Worm (Caenorhabditis elegans) whole organism, L1 larva: ENCODE measurements around the gene ZK180.7.

Experiments
- C04F5.9 ChIP-seq: sonication (generic microtip); optimal IDR thresholded peaks from 2 replicates; lab custom pipeline; 2016; ENCODE audit warnings: missing genetic modification characterization, missing compliant biosample characterization
- C16A3.4 ChIP-seq: fragments of 150-350 bp; optimal IDR thresholded peaks from 2 replicates; lab custom pipeline; 2014; ENCODE audit warnings: missing biosample characterization, missing genetic modification characterization
- C34B4.2 ChIP-seq: sonication (generic microtip); optimal IDR thresholded peaks from 2 replicates; lab custom pipeline; 2017; ENCODE audit warnings: mild to moderate bottlenecking, missing genetic modification characterization, missing compliant biosample characterization
- F16B12.6 ChIP-seq: fragments of 150-350 bp; optimal IDR thresholded peaks from 2 replicates; lab custom pipeline; 2014; ENCODE audit warnings: missing biosample characterization, missing genetic modification characterization
- aly-2 ChIP-seq: fragments of 150-350 bp; optimal IDR thresholded peaks from 2 replicates; lab custom pipeline; 2014; ENCODE audit warnings: missing biosample characterization, missing genetic modification characterization
- blmp-1 ChIP-seq: fragments of 150-350 bp; optimal IDR thresholded peaks from 2 replicates; lab custom pipeline; 2014; ENCODE audit warnings: missing biosample characterization, missing genetic modification characterization
- ceh-8 ChIP-seq: fragments of 200-800 bp; sonication (Bioruptor generic); optimal IDR thresholded peaks from 2 replicates; lab custom pipeline; 2018; ENCODE audit warnings: mild to moderate bottlenecking, missing genetic modification characterization, moderate library complexity, missing compliant biosample characterization
- ceh-88 ChIP-seq: fragments of 200-800 bp; sonication (Bioruptor generic); IDR thresholded peaks from 2 replicates; pipeline ENCODE4 v1.3.6; 2022; ENCODE audit warnings: missing genetic modification characterization, missing compliant biosample characterization
- dpl-1 ChIP-seq, 3 experiments: fragments of 150-350 bp in 2 of 3; sonication (generic microtip) in 1 of 3; optimal IDR thresholded peaks; 2 replicates each; lab custom pipeline; 2014 to 2017; ENCODE audit warnings: missing biosample characterization in 3 of 3, missing genetic modification characterization in 3 of 3, missing genetic modification reagents in 3 of 3
- efl-1 ChIP-seq, 4 experiments: fragments of 150-350 bp; optimal IDR thresholded peaks in 3 of 4; peaks in 1 of 4; 1 replicate in 1 of 4; 2 replicates in 3 of 4; lab custom pipeline; 2014; ENCODE audit warnings: missing biosample characterization in 2 of 4, missing genetic modification characterization in 2 of 4, missing genetic modification reagents in 2 of 4
- efl-3 ChIP-seq: fragments of 200-800 bp; sonication (Bioruptor generic); optimal IDR thresholded peaks from 2 replicates; lab custom pipeline; 2018; ENCODE audit warnings: mild to moderate bottlenecking, missing genetic modification characterization, missing compliant biosample characterization
- egl-13 ChIP-seq: sonication (generic microtip); optimal IDR thresholded peaks from 2 replicates; lab custom pipeline; 2016; ENCODE audit warnings: missing genotype, missing genetic modification reagents, missing genetic modification characterization, missing compliant biosample characterization
- egl-27 ChIP-seq, 2 experiments: fragments of 150-350 bp in 1 of 2; sonication (generic microtip); optimal IDR thresholded peaks; 3 replicates each; lab custom pipeline; 2017 to 2018; ENCODE audit warnings: missing biosample characterization in 2 of 2, missing genetic modification characterization in 2 of 2, missing genetic modification reagents in 2 of 2
- elt-2 ChIP-seq: sonication (generic microtip); optimal IDR thresholded peaks from 2 replicates; lab custom pipeline; 2016; ENCODE audit warnings: missing genetic modification characterization, mild to moderate bottlenecking, inconsistent platforms, missing compliant biosample characterization, missing genetic modification reagents
- ets-5 ChIP-seq: fragments of 200-800 bp; sonication (Bioruptor generic); IDR thresholded peaks from 2 replicates; pipeline ENCODE4 v1.3.6; 2022; ENCODE audit warnings: missing genetic modification characterization, missing compliant biosample characterization
- fkh-4 ChIP-seq: sonication (generic microtip); optimal IDR thresholded peaks from 2 replicates; lab custom pipeline; 2016; ENCODE audit warnings: missing compliant biosample characterization, missing genetic modification characterization, borderline replicate concordance
- grh-1 ChIP-seq: fragments of 200-800 bp; sonication (Bioruptor generic); IDR thresholded peaks from 2 replicates; pipeline ENCODE4 v1.3.6; 2022; ENCODE audit warnings: missing genetic modification reagents, missing genetic modification characterization, missing compliant biosample characterization
- hlh-4 ChIP-seq: sonication (generic microtip); optimal IDR thresholded peaks from 2 replicates; lab custom pipeline; 2016; ENCODE audit warnings: mild to moderate bottlenecking, missing genetic modification characterization, missing compliant biosample characterization
- hpl-2 ChIP-seq: fragments of 150-350 bp; optimal IDR thresholded peaks from 2 replicates; lab custom pipeline; 2014; ENCODE audit warnings: missing biosample characterization, missing genetic modification reagents, missing genetic modification characterization
- irx-1 ChIP-seq: sonication (generic microtip); optimal IDR thresholded peaks from 2 replicates; lab custom pipeline; 2016; ENCODE audit warnings: missing genetic modification characterization, missing compliant biosample characterization
- isw-1 ChIP-seq: fragments of 200-800 bp; sonication (Bioruptor generic); IDR thresholded peaks from 2 replicates; pipeline ENCODE4 v1.3.6; 2022; ENCODE audit warnings: missing genetic modification characterization, missing compliant biosample characterization
- jun-1 ChIP-seq: fragments of 150-350 bp; optimal IDR thresholded peaks from 2 replicates; lab custom pipeline; 2014; ENCODE audit warnings: missing biosample characterization, missing genetic modification reagents, missing genetic modification characterization
- lin-13 ChIP-seq: fragments of 150-350 bp; optimal IDR thresholded peaks from 2 replicates; lab custom pipeline; 2014; ENCODE audit warnings: missing biosample characterization, missing genetic modification reagents, missing genetic modification characterization
- lin-15B ChIP-seq: fragments of 150-350 bp; sonication (generic microtip); optimal IDR thresholded peaks from 3 replicates; lab custom pipeline; 2014; ENCODE audit warnings: missing biosample characterization, missing genetic modification characterization
- lin-39 ChIP-seq: fragments of 150-350 bp; optimal IDR thresholded peaks from 2 replicates; lab custom pipeline; 2014; ENCODE audit warnings: missing biosample characterization, missing genetic modification reagents, missing genetic modification characterization
- lir-3 ChIP-seq: sonication (generic microtip); optimal IDR thresholded peaks from 2 replicates; lab custom pipeline; 2016; ENCODE audit warnings: mild to moderate bottlenecking, missing genetic modification characterization, moderate library complexity, missing compliant biosample characterization; ENCODE audit not compliant: poor library complexity
- lsy-2 ChIP-seq, 2 experiments: fragments of 150-350 bp; optimal IDR thresholded peaks; 2 replicates each; lab custom pipeline; 2014; ENCODE audit warnings: missing biosample characterization in 2 of 2, missing genetic modification characterization in 2 of 2
- mab-9 ChIP-seq: fragments of 200-800 bp; sonication (Bioruptor generic); IDR thresholded peaks from 2 replicates; pipeline ENCODE4 v1.3.6; 2022; ENCODE audit warnings: missing genetic modification reagents, missing genetic modification characterization, missing compliant biosample characterization
- mdl-1 ChIP-seq, 2 experiments: fragments of 150-350 bp; optimal IDR thresholded peaks; 2 replicates each; lab custom pipeline; 2014 to 2017; ENCODE audit warnings: missing biosample characterization in 2 of 2, missing genetic modification characterization in 2 of 2, inconsistent platforms in 1 of 2
- mep-1 ChIP-seq: fragments of 150-350 bp; optimal IDR thresholded peaks from 2 replicates; lab custom pipeline; 2014; ENCODE audit warnings: missing biosample characterization, missing genetic modification characterization
- nhr-11 ChIP-seq: fragments of 150-350 bp; optimal IDR thresholded peaks from 2 replicates; lab custom pipeline; 2014; ENCODE audit warnings: missing biosample characterization, missing genetic modification characterization
- nhr-12 ChIP-seq: sonication (generic microtip); optimal IDR thresholded peaks from 2 replicates; lab custom pipeline; 2017; ENCODE audit warnings: missing biosample characterization, missing genetic modification characterization
- nhr-19 ChIP-seq: fragments of 200-800 bp; sonication (Bioruptor generic); conservative IDR thresholded peaks from 2 replicates; pipeline ENCODE4 v1.3.6; 2022; ENCODE audit warnings: missing genetic modification characterization, missing compliant biosample characterization
- nhr-28 ChIP-seq: fragments of 150-350 bp; optimal IDR thresholded peaks from 2 replicates; lab custom pipeline; 2014; ENCODE audit warnings: missing biosample characterization, missing genetic modification characterization
- nhr-47 ChIP-seq: sonication (generic microtip); optimal IDR thresholded peaks from 2 replicates; lab custom pipeline; 2016; ENCODE audit warnings: mild to moderate bottlenecking, missing genetic modification characterization, moderate library complexity, missing compliant biosample characterization
- nhr-71 ChIP-seq: sonication (generic microtip); optimal IDR thresholded peaks from 2 replicates; lab custom pipeline; 2016; ENCODE audit warnings: mild to moderate bottlenecking, missing genetic modification characterization, moderate library complexity, missing compliant biosample characterization
- nhr-77 ChIP-seq: fragments of 150-350 bp; optimal IDR thresholded peaks from 2 replicates; lab custom pipeline; 2014; ENCODE audit warnings: missing biosample characterization, missing genetic modification characterization
- nhr-84 ChIP-seq: sonication (generic microtip); optimal IDR thresholded peaks from 2 replicates; lab custom pipeline; 2017; ENCODE audit warnings: missing biosample characterization, missing genetic modification characterization
- nhr-85 ChIP-seq: sonication (generic microtip); peaks from one replicate; lab custom pipeline; 2016; ENCODE audit warnings: missing genetic modification characterization, inconsistent platforms, missing compliant biosample characterization
- nhr-90 ChIP-seq: sonication (generic microtip); optimal IDR thresholded peaks from 2 replicates; lab custom pipeline; 2016; ENCODE audit warnings: mild to moderate bottlenecking, missing genetic modification characterization, missing compliant biosample characterization; ENCODE audit not compliant: poor library complexity
- pag-3 ChIP-seq: sonication (generic microtip); optimal IDR thresholded peaks from 2 replicates; lab custom pipeline; 2017; ENCODE audit warnings: missing genetic modification characterization, mild to moderate bottlenecking, missing compliant biosample characterization, antibody characterized with exemption, borderline replicate concordance; ENCODE audit not compliant: insufficient read depth
- pqm-1 ChIP-seq: sonication (generic microtip); optimal IDR thresholded peaks from 3 replicates; lab custom pipeline; 2017; ENCODE audit warnings: missing biosample characterization, missing genetic modification characterization
- skn-1 ChIP-seq: fragments of 150-350 bp; optimal IDR thresholded peaks from 2 replicates; lab custom pipeline; 2014; ENCODE audit warnings: missing biosample characterization, missing genetic modification characterization
- snu-23 ChIP-seq: sonication (generic microtip); optimal IDR thresholded peaks from 2 replicates; lab custom pipeline; 2016; ENCODE audit warnings: missing genetic modification characterization, missing compliant biosample characterization
- sox-4 ChIP-seq: sonication (generic microtip); optimal IDR thresholded peaks from 2 replicates; lab custom pipeline; 2016; ENCODE audit warnings: missing genetic modification characterization, missing compliant biosample characterization
- sptf-1 ChIP-seq: fragments of 150-350 bp; optimal IDR thresholded peaks from 2 replicates; lab custom pipeline; 2014; ENCODE audit warnings: missing biosample characterization, missing genetic modification characterization
- tlp-1 ChIP-seq: fragments of 150-350 bp; optimal IDR thresholded peaks from 2 replicates; lab custom pipeline; 2014; ENCODE audit warnings: missing biosample characterization, missing genetic modification characterization
- unc-130 ChIP-seq: fragments of 150-350 bp; optimal IDR thresholded peaks from 2 replicates; lab custom pipeline; 2017; ENCODE audit warnings: missing biosample characterization, missing genetic modification characterization, inconsistent platforms
- unc-30 ChIP-seq: sonication (generic microtip); optimal IDR thresholded peaks from 2 replicates; lab custom pipeline; 2017; ENCODE audit warnings: missing biosample characterization, missing genetic modification characterization
- unc-86 ChIP-seq: sonication (generic microtip); optimal IDR thresholded peaks from 2 replicates; lab custom pipeline; 2016; ENCODE audit warnings: missing genetic modification characterization, missing compliant biosample characterization
- unc-98 ChIP-seq: fragments of 200-800 bp; sonication (Bioruptor generic); IDR thresholded peaks from 2 replicates; pipeline ENCODE4 v1.3.6; 2022; ENCODE audit warnings: missing genetic modification characterization, missing compliant biosample characterization
- ztf-11 ChIP-seq, 2 experiments: sonication (generic microtip); optimal IDR thresholded peaks; 2 replicates each; lab custom pipeline; 2016 to 2017; ENCODE audit warnings: missing genetic modification characterization in 2 of 2, missing biosample characterization in 1 of 2, missing compliant biosample characterization in 1 of 2
- ztf-4 ChIP-seq: fragments of 150-350 bp; optimal IDR thresholded peaks from 2 replicates; lab custom pipeline; 2014; ENCODE audit warnings: missing biosample characterization, missing genetic modification characterization

Gene ZK180.7

DNA sequence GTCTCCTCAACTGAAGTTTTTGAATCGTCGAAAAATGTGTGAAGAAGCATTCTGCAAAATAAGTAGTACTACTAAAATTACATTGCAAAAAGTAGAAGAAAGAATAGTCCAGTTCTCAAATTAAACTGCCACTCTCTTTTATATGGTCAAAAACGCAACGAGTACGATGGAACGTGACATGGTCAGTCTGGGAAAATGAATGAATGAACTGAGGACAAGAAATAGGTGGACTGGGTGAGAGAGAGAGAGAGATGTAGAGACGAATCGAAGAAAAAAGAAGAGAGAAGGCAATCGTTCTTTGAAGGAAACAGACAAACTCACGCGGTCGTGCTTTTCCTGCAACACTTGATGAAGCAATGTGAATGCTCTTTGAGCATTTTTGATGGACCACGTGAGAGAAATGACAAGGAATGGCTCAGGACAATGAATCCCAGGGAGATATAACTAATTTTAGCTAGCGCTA is 13.3 kb upstream of the ZK180.7 start, which contains the start of gene M01H9.3 (continued):
- TF ChIP-seq unc-86 (tag; lab: Kevin White, UChicago): peak; percentile 80
- no peak for TF ChIP-seq hlh-4 (tag; lab: Kevin White, UChicago)
- no peak for TF ChIP-seq fkh-4 (tag; lab: Kevin White, UChicago)
- no peak for TF ChIP-seq blmp-1
- no peak for TF ChIP-seq nhr-12 (tag; lab: Kevin White, UChicago)
- TF ChIP-seq ceh-88 (GFP tag; lab: Robert Waterston, UW): peak; percentile 35; the same call in 1 of the 2 replicates
- peak; percentile 71 for TF ChIP-seq ztf-4 (tag; lab: Kevin White, UChicago)
- TF ChIP-seq mep-1 (tag; lab: Kevin White, UChicago): peak; percentile 57
- peak; percentile 33 to 60 (median 53) for TF ChIP-seq dpl-1 (GFP tag; optimal IDR thresholded peaks at IDR 0.05; lab: Kevin White, UChicago)
- TF ChIP-seq lin-15B (tag; lab: Kevin White, UChicago): no peak
- TF ChIP-seq nhr-71 (tag; lab: Kevin White, UChicago): peak; percentile 92
- TF ChIP-seq egl-27 (tag; optimal IDR thresholded peaks at IDR 0.05; lab: Kevin White, UChicago): no peak
- TF ChIP-seq efl-3: no peak
- no peak for TF ChIP-seq sptf-1
- TF ChIP-seq tlp-1 (tag; lab: Kevin White, UChicago): no peak
- TF ChIP-seq mdl-1 (tag; optimal IDR thresholded peaks at IDR 0.05; lab: Kevin White, UChicago): peak in 1 of 2 experiments; percentile 97
- TF ChIP-seq C04F5.9 (tag; lab: Kevin White, UChicago): no peak
- no peak for TF ChIP-seq ztf-11 (tag; optimal IDR thresholded peaks at IDR 0.05; lab: Kevin White, UChicago)
- TF ChIP-seq efl-1 (optimal IDR thresholded peaks at IDR 0.05; lab: Kevin White, UChicago): peak; percentile 22 to 54
- peak; percentile 26 to 93 for TF ChIP-seq efl-1 (GFP tag; optimal IDR thresholded peaks at IDR 0.05 in 1 of 2; lab: Kevin White, UChicago)
- TF ChIP-seq sox-4 (tag; lab: Kevin White, UChicago): no peak
- TF ChIP-seq unc-98: no peak
- no peak for TF ChIP-seq egl-13 (tag; lab: Kevin White, UChicago)
- peak; percentile 98 for TF ChIP-seq nhr-19 (GFP tag; lab: Robert Waterston, UW)
- no peak for TF ChIP-seq ets-5
- TF ChIP-seq snu-23: peak; percentile 89
- TF ChIP-seq nhr-90 (tag; lab: Kevin White, UChicago): peak; percentile 30
- peak; percentile 58 for TF ChIP-seq C16A3.4 (tag; lab: Kevin White, UChicago)
- no peak for TF ChIP-seq C34B4.2 (tag; lab: Kevin White, UChicago)
- no peak for TF ChIP-seq nhr-84 (tag; lab: Kevin White, UChicago)
- no peak for TF ChIP-seq grh-1 (GFP tag; lab: Robert Waterston, UW)
- peak; percentile 48 for TF ChIP-seq lin-39 (tag; lab: Kevin White, UChicago)
- TF ChIP-seq pag-3 (tag; lab: Kevin White, UChicago): no peak
- TF ChIP-seq nhr-47 (tag; lab: Kevin White, UChicago): peak; percentile 51
- TF ChIP-seq unc-30 (tag; lab: Kevin White, UChicago): no peak
- no peak for TF ChIP-seq nhr-28 (tag; lab: Kevin White, UChicago)
- TF ChIP-seq jun-1: peak; percentile 30
- TF ChIP-seq hpl-2 (GFP tag; lab: Kevin White, UChicago): no peak
- TF ChIP-seq lin-13 (GFP tag; lab: Kevin White, UChicago): peak; percentile 4
- TF ChIP-seq elt-2 (tag; lab: Kevin White, UChicago): peak; percentile 65
- peak; percentile 78 for TF ChIP-seq lir-3 (tag; lab: Kevin White, UChicago)
- peak; percentile 66 to 79 for TF ChIP-seq lsy-2 (tag; optimal IDR thresholded peaks at IDR 0.05; lab: Kevin White, UChicago)
- no peak for TF ChIP-seq F16B12.6 (tag; lab: Kevin White, UChicago)
- peak; percentile 7 for TF ChIP-seq aly-2 (tag; lab: Kevin White, UChicago)
- TF ChIP-seq pqm-1 (tag; lab: Kevin White, UChicago): no peak
- TF ChIP-seq unc-130 (tag; lab: Kevin White, UChicago): peak; percentile 85
- TF ChIP-seq isw-1: peak; percentile 27
- TF ChIP-seq irx-1 (tag; lab: Kevin White, UChicago): no peak
- no peak for TF ChIP-seq nhr-77 (tag; lab: Kevin White, UChicago)
- no peak for TF ChIP-seq nhr-11 (tag; lab: Kevin White, UChicago)
- no peak for TF ChIP-seq mab-9 (GFP tag; lab: Robert Waterston, UW)
- TF ChIP-seq skn-1: peak; percentile 21
- no peak for TF ChIP-seq ceh-8 (GFP tag; lab: Kevin White, UChicago)
- peak; percentile 79 for TF ChIP-seq nhr-85 (tag; lab: Kevin White, UChicago)
